Fruit fly (Drosophila melanogaster) whole organism, embryonic: ENCODE results near the gene CG33258.

Experiments
- Asciz ChIP-seq: fragments of 200-800 bp; sonication (Bioruptor generic); optimal IDR thresholded peaks from 2 replicates; lab custom pipeline; 2017; ENCODE audit warnings: missing biosample characterization, mild to moderate bottlenecking, missing genetic modification characterization, missing genetic modification reagents
- Bgb ChIP-seq: fragments of 200-800 bp; sonication (Bioruptor generic); IDR thresholded peaks from 2 replicates; pipeline ENCODE4 v1.3.6; 2022; ENCODE audit warnings: missing biosample characterization, missing genetic modification characterization; ENCODE audit not compliant: partially characterized antibody
- C15 ChIP-seq: fragments of 200-800 bp; sonication (Bioruptor generic); IDR thresholded peaks from 3 replicates; pipeline ENCODE4 v1.3.6; 2022; ENCODE audit warnings: missing biosample characterization, missing genetic modification characterization
- CG10565 ChIP-seq: fragments of 200-800 bp; sonication (Bioruptor generic); optimal IDR thresholded peaks from 3 replicates; lab custom pipeline; 2016; ENCODE audit warnings: missing biosample characterization, mild to moderate bottlenecking, missing genetic modification characterization
- CG12071 ChIP-seq: fragments of 200-800 bp; sonication (Bioruptor generic); optimal IDR thresholded peaks from 3 replicates; lab custom pipeline; 2018; ENCODE audit warnings: missing biosample characterization, mild to moderate bottlenecking, missing genetic modification characterization
- CG12744 ChIP-seq: fragments of 200-800 bp; sonication (Bioruptor generic); optimal IDR thresholded peaks from 2 replicates; lab custom pipeline; 2016; ENCODE audit warnings: missing biosample characterization, missing genetic modification characterization
- CG14014 ChIP-seq: fragments of 200-800 bp; sonication (Bioruptor generic); IDR thresholded peaks from 2 replicates; pipeline ENCODE4 v1.3.6; 2022; ENCODE audit warnings: missing biosample characterization, missing genetic modification characterization
- CG1529 ChIP-seq: fragments of 200-800 bp; sonication (Bioruptor generic); optimal IDR thresholded peaks from 3 replicates; lab custom pipeline; 2018; ENCODE audit warnings: missing biosample characterization, missing genetic modification characterization
- CG16815 ChIP-seq: fragments of 200-800 bp; sonication (Bioruptor generic); optimal IDR thresholded peaks from 3 replicates; lab custom pipeline; 2017; ENCODE audit warnings: missing biosample characterization, mild to moderate bottlenecking, missing genetic modification characterization
- CG16863 ChIP-seq: fragments of 200-800 bp; sonication (Bioruptor generic); optimal IDR thresholded peaks from 3 replicates; lab custom pipeline; 2016; ENCODE audit warnings: missing biosample characterization, missing genetic modification characterization
- CG17328 ChIP-seq: fragments of 200-800 bp; sonication (Bioruptor generic); IDR thresholded peaks from 2 replicates; pipeline ENCODE4 v1.3.6; 2022; ENCODE audit warnings: missing biosample characterization, missing genetic modification characterization
- CG17802 ChIP-seq: fragments of 200-800 bp; sonication (Bioruptor generic); optimal IDR thresholded peaks from 2 replicates; lab custom pipeline; 2018; ENCODE audit warnings: missing biosample characterization, mild to moderate bottlenecking, missing genetic modification characterization, moderate library complexity
- CG1832 ChIP-seq: fragments of 200-800 bp; sonication (Bioruptor generic); optimal IDR thresholded peaks from 2 replicates; lab custom pipeline; 2017; ENCODE audit warnings: missing biosample characterization, mild to moderate bottlenecking, missing genetic modification characterization, inconsistent platforms
- CG18476 ChIP-seq: fragments of 200-800 bp; sonication (Bioruptor generic); optimal IDR thresholded peaks from 2 replicates; lab custom pipeline; 2016; ENCODE audit warnings: missing biosample characterization, mild to moderate bottlenecking, missing genetic modification characterization
- CG31388 ChIP-seq: fragments of 200-800 bp; sonication (Bioruptor generic); optimal IDR thresholded peaks from 2 replicates; lab custom pipeline; 2016; ENCODE audit warnings: missing biosample characterization, missing genetic modification characterization
- CG6813 ChIP-seq: fragments of 200-800 bp; sonication (Bioruptor generic); optimal IDR thresholded peaks from 2 replicates; lab custom pipeline; 2017; ENCODE audit warnings: missing biosample characterization, missing genetic modification characterization, mild to moderate bottlenecking, moderate library complexity, missing genetic modification reagents
- CG6854 ChIP-seq: fragments of 200-800 bp; sonication (Bioruptor generic); optimal IDR thresholded peaks from 3 replicates; lab custom pipeline; 2017; ENCODE audit warnings: missing biosample characterization, mild to moderate bottlenecking, missing genetic modification characterization
- CG8388 ChIP-seq: fragments of 200-800 bp; sonication (Bioruptor generic); optimal IDR thresholded peaks from 2 replicates; lab custom pipeline; 2019; ENCODE audit warnings: missing biosample characterization, mild to moderate bottlenecking, missing genetic modification characterization, moderate library complexity
- CG8478 ChIP-seq: fragments of >200 bp; optimal IDR thresholded peaks from 2 replicates; lab custom pipeline; 2018
- Chrac-16 ChIP-seq: fragments of 200-800 bp; sonication (Bioruptor generic); optimal IDR thresholded peaks from 3 replicates; lab custom pipeline; 2016; ENCODE audit warnings: missing biosample characterization, missing genetic modification characterization
- CoRest ChIP-seq: fragments of 200-800 bp; sonication (Bioruptor generic); optimal IDR thresholded peaks from 3 replicates; lab custom pipeline; 2018; ENCODE audit warnings: missing biosample characterization, mild to moderate bottlenecking, missing genetic modification characterization, moderate library complexity
- Eip74EF ChIP-seq, 2 experiments: fragments of 200-800 bp in 1 of 2; fragments of >200 bp in 1 of 2; sonication (Bioruptor generic) in 1 of 2; optimal IDR thresholded peaks; 2 replicates each; lab custom pipeline; 2017 to 2019; ENCODE audit warnings: missing biosample characterization in 2 of 2, missing genetic modification characterization in 2 of 2, mild to moderate bottlenecking in 1 of 2, moderate library complexity in 1 of 2
- HLH3B ChIP-seq: fragments of 200-800 bp; sonication (Bioruptor generic); IDR thresholded peaks from 2 replicates; pipeline ENCODE4 v1.3.6; 2022; ENCODE audit warnings: missing biosample characterization, missing genetic modification characterization
- HLH4C ChIP-seq: fragments of 200-800 bp; sonication (Bioruptor generic); IDR thresholded peaks from 3 replicates; pipeline ENCODE4 v1.3.6; 2022; ENCODE audit warnings: missing biosample characterization, missing genetic modification characterization; ENCODE audit not compliant: partially characterized antibody
- Hey ChIP-seq: fragments of 200-800 bp; sonication (Bioruptor generic); optimal IDR thresholded peaks from 3 replicates; lab custom pipeline; 2018; ENCODE audit warnings: missing biosample characterization, mild to moderate bottlenecking, missing genetic modification characterization
- Hmx ChIP-seq: fragments of 200-800 bp; sonication (Bioruptor generic); optimal IDR thresholded peaks from 2 replicates; lab custom pipeline; 2016; ENCODE audit warnings: missing biosample characterization, missing genetic modification characterization
- Hr78 ChIP-seq, 2 experiments: fragments of 200-800 bp in 1 of 2; fragments of >200 bp in 1 of 2; sonication (Bioruptor generic) in 1 of 2; optimal IDR thresholded peaks; 2 replicates each; lab custom pipeline; 2017 to 2019; ENCODE audit warnings: missing biosample characterization in 2 of 2, missing genetic modification characterization in 2 of 2, mild to moderate bottlenecking in 1 of 2, moderate library complexity in 1 of 2
- Lim3 ChIP-seq: fragments of 200-800 bp; sonication (Bioruptor generic); IDR thresholded peaks from 2 replicates; pipeline ENCODE4 v1.3.6; 2022; ENCODE audit warnings: missing biosample characterization, missing genetic modification characterization
- MTF-1 ChIP-seq: fragments of 200-800 bp; sonication (Bioruptor generic); optimal IDR thresholded peaks from 2 replicates; lab custom pipeline; 2018; ENCODE audit warnings: missing biosample characterization, mild to moderate bottlenecking, missing genetic modification characterization, borderline replicate concordance
- Mad ChIP-seq: fragments of 200-800 bp; sonication (Bioruptor generic); optimal IDR thresholded peaks from 2 replicates; lab custom pipeline; 2016; ENCODE audit warnings: missing biosample characterization, missing genetic modification characterization
- Mrtf ChIP-seq: fragments of 200-800 bp; sonication (Bioruptor generic); IDR thresholded peaks from 3 replicates; pipeline ENCODE4 v1.3.6; 2022; ENCODE audit warnings: missing biosample characterization, missing genetic modification characterization
- Oli ChIP-seq: fragments of 200-800 bp; sonication (Bioruptor generic); optimal IDR thresholded peaks from 2 replicates; lab custom pipeline; 2018; ENCODE audit warnings: missing biosample characterization, mild to moderate bottlenecking, missing genetic modification characterization, moderate library complexity
- Sin3A ChIP-seq: fragments of >200 bp; optimal IDR thresholded peaks from 2 replicates; lab custom pipeline; 2018
- Sry-β ChIP-seq: fragments of 200-800 bp; sonication (Bioruptor generic); optimal IDR thresholded peaks from 2 replicates; lab custom pipeline; 2018; ENCODE audit warnings: missing biosample characterization, mild to moderate bottlenecking, missing genetic modification characterization, moderate library complexity
- Tbp ChIP-seq: fragments of >200 bp; optimal IDR thresholded peaks from 2 replicates; lab custom pipeline; 2018; ENCODE audit warnings: missing biosample characterization, missing genetic modification characterization
- chif ChIP-seq, 2 experiments: fragments of 200-800 bp; sonication (Bioruptor generic); optimal IDR thresholded peaks; 3 replicates each; lab custom pipeline; 2016; ENCODE audit warnings: missing biosample characterization in 2 of 2, missing genetic modification characterization in 2 of 2
- dmrt99B ChIP-seq: fragments of 200-800 bp; sonication (Bioruptor generic); optimal IDR thresholded peaks from 2 replicates; lab custom pipeline; 2018; ENCODE audit warnings: missing biosample characterization, mild to moderate bottlenecking, missing genetic modification characterization, moderate library complexity
- eve ChIP-seq, 2 experiments: fragments of >200 bp; optimal IDR thresholded peaks; 2 replicates each; lab custom pipeline; 2017; ENCODE audit warnings: missing biosample characterization in 2 of 2, missing genetic modification characterization in 2 of 2
- gce ChIP-seq: fragments of 200-800 bp; sonication (Bioruptor generic); IDR thresholded peaks from 3 replicates; pipeline ENCODE4 v1.3.6; 2022; ENCODE audit warnings: missing biosample characterization, missing genetic modification characterization
- mam ChIP-seq: fragments of 200-800 bp; sonication (Bioruptor generic); optimal IDR thresholded peaks from 3 replicates; lab custom pipeline; 2016; ENCODE audit warnings: missing biosample characterization, missing genetic modification characterization
- mirr ChIP-seq: fragments of 200-800 bp; sonication (Bioruptor generic); optimal IDR thresholded peaks from 3 replicates; lab custom pipeline; 2018; ENCODE audit warnings: missing biosample characterization, mild to moderate bottlenecking, missing genetic modification characterization
- otp ChIP-seq: fragments of 200-800 bp; sonication (Bioruptor generic); IDR thresholded peaks from 3 replicates; pipeline ENCODE4, ENCODE4 v1.3.6; 2022; ENCODE audit warnings: missing biosample characterization, missing genetic modification characterization
- pb ChIP-seq: fragments of 200-800 bp; sonication (Bioruptor generic); optimal IDR thresholded peaks from 3 replicates; lab custom pipeline; 2016; ENCODE audit warnings: missing biosample characterization, missing genetic modification characterization
- rib ChIP-seq: fragments of 200-800 bp; sonication (Bioruptor generic); IDR thresholded peaks from 2 replicates; pipeline ENCODE4 v1.3.6; 2022; ENCODE audit warnings: missing biosample characterization, missing genetic modification characterization
- sens-2 ChIP-seq: fragments of 200-800 bp; sonication (Bioruptor generic); IDR thresholded peaks from 2 replicates; pipeline ENCODE4 v1.3.6; 2022; ENCODE audit warnings: missing biosample characterization, missing genetic modification characterization
- slp2 ChIP-seq: fragments of 200-800 bp; sonication (Bioruptor generic); optimal IDR thresholded peaks from 2 replicates; lab custom pipeline; 2016; ENCODE audit warnings: missing biosample characterization, missing genetic modification characterization
- sob ChIP-seq: fragments of 200-800 bp; sonication (Bioruptor generic); IDR thresholded peaks from 2 replicates; pipeline ENCODE4 v1.3.6; 2022; ENCODE audit warnings: missing biosample characterization, missing genetic modification characterization
- unc-4 ChIP-seq: fragments of 200-800 bp; sonication (Bioruptor generic); IDR thresholded peaks from 2 replicates; pipeline ENCODE4 v1.3.6; 2022; ENCODE audit warnings: missing biosample characterization, missing genetic modification characterization; ENCODE audit not compliant: partially characterized antibody

The CG33258 gene

dm6 chr3L:16054095-16054494 lies 28.3 kb upstream of the CG33258 start (continued):
- no peak for TF ChIP-seq Hey (tag; lab: Kevin White, UChicago)
- TF ChIP-seq CoRest = peak; percentile 64
- peak; percentile 68 for TF ChIP-seq Oli (tag; lab: Kevin White, UChicago)
- TF ChIP-seq CG12071 (GFP tag; lab: Kevin White, UChicago) = no peak
- TF ChIP-seq rib (GFP tag; lab: Robert Waterston, UW) = no peak
- peak; percentile 80 for TF ChIP-seq dmrt99B (tag; lab: Kevin White, UChicago)
- TF ChIP-seq sob = no peak
- TF ChIP-seq, all 482 proteins: peak for 142

dm6 chr3L:16056101-16056891 lies 26.1 kb upstream of the CG33258 start:
- TF ChIP-seq eve (GFP tag; optimal IDR thresholded peaks at IDR 0.05; lab: Kevin White, UChicago) (no peak), CG1832 (GFP tag; lab: Kevin White, UChicago) (no peak), Chrac-16 (GFP tag; lab: Kevin White, UChicago) (no peak), pb (GFP tag; lab: Kevin White, UChicago) (no peak), C15 (GFP tag; lab: Robert Waterston, UW) (no peak), Sry-β (GFP tag; lab: Kevin White, UChicago) (peak; percentile 16), CG10565 (GFP tag; lab: Kevin White, UChicago) (no peak), CG17802 (tag; lab: Kevin White, UChicago) (no peak), CG31388 (GFP tag; lab: Kevin White, UChicago) (no peak), Oli (tag; lab: Kevin White, UChicago) (no peak), mirr (GFP tag; lab: Kevin White, UChicago) (no peak), Tbp (GFP tag; lab: Kevin White, UChicago) (no peak), CG16815 (GFP tag; lab: Kevin White, UChicago) (no peak), gce (GFP tag; lab: Robert Waterston, UW) (no peak), CG16863 (GFP tag; lab: Kevin White, UChicago) (no peak), CG12744 (no peak), Eip74EF (GFP tag; optimal IDR thresholded peaks at IDR 0.05; lab: Kevin White, UChicago) (no peak), HLH3B (GFP tag; lab: Robert Waterston, UW) (no peak), Mad (GFP tag; lab: Kevin White, UChicago) (no peak), Asciz (GFP tag; lab: Kevin White, UChicago) (peak; percentile 49), CG6813 (peak; percentile 61), slp2 (no peak), unc-4 (GFP tag; lab: Robert Waterston, UW) (no peak), CG1529 (no peak), CG8388 (GFP tag; lab: Kevin White, UChicago) (no peak), HLH4C (GFP tag; lab: Robert Waterston, UW) (no peak), Hr78 (GFP tag; optimal IDR thresholded peaks at IDR 0.05; lab: Kevin White, UChicago) (peak in 1 of 2 experiments; percentile 71), Mrtf (GFP tag; lab: Robert Waterston, UW) (no peak), CG18476 (GFP tag; lab: Kevin White, UChicago) (peak; percentile 11), Bgb (GFP tag; lab: Robert Waterston, UW) (no peak), MTF-1 (peak; percentile 7), chif (GFP tag; optimal IDR thresholded peaks at IDR 0.05; lab: Kevin White, UChicago) (no peak), otp (no peak), CG6854 (no peak), mam (GFP tag; lab: Kevin White, UChicago) (no peak), Hmx (GFP tag; lab: Kevin White, UChicago) (no peak), Sin3A (no peak), Lim3 (GFP tag; lab: Robert Waterston, UW) (no peak), CG14014 (GFP tag; lab: Robert Waterston, UW) (no peak), CG8478 (lab: Kevin White, UChicago) (no peak), CG17328 (GFP tag; lab: Robert Waterston, UW) (no peak), sens-2 (GFP tag; lab: Robert Waterston, UW) (no peak)
